Worm (Caenorhabditis elegans) whole organism, L1 larva: ENCODE measurements around the gene C05C8.7.

Source experiments
- C04F5.9 ChIP-seq: sonication (generic microtip); optimal IDR thresholded peaks from 2 replicates; lab custom pipeline; 2016; ENCODE audit warnings: missing genetic modification characterization, missing compliant biosample characterization
- C16A3.4 ChIP-seq: fragments of 150-350 bp; optimal IDR thresholded peaks from 2 replicates; lab custom pipeline; 2014; ENCODE audit warnings: missing biosample characterization, missing genetic modification characterization
- alr-1 ChIP-seq: fragments of 200-800 bp; sonication (Bioruptor generic); optimal IDR thresholded peaks from 2 replicates; lab custom pipeline; 2018; ENCODE audit warnings: borderline replicate concordance, mild to moderate bottlenecking, missing genetic modification characterization, missing compliant biosample characterization
- aly-2 ChIP-seq: fragments of 150-350 bp; optimal IDR thresholded peaks from 2 replicates; lab custom pipeline; 2014; ENCODE audit warnings: missing biosample characterization, missing genetic modification characterization
- ama-1 ChIP-seq: fragments of 150-350 bp; optimal IDR thresholded peaks from 2 replicates; lab custom pipeline; 2014
- blmp-1 ChIP-seq: fragments of 150-350 bp; optimal IDR thresholded peaks from 2 replicates; lab custom pipeline; 2014; ENCODE audit warnings: missing biosample characterization, missing genetic modification characterization
- ceh-8 ChIP-seq: fragments of 200-800 bp; sonication (Bioruptor generic); optimal IDR thresholded peaks from 2 replicates; lab custom pipeline; 2018; ENCODE audit warnings: mild to moderate bottlenecking, missing genetic modification characterization, moderate library complexity, missing compliant biosample characterization
- dsc-1 ChIP-seq: sonication (generic microtip); optimal IDR thresholded peaks from 2 replicates; lab custom pipeline; 2016; ENCODE audit warnings: mild to moderate bottlenecking, missing genetic modification characterization, missing compliant biosample characterization
- efl-1 ChIP-seq, 4 experiments: fragments of 150-350 bp; optimal IDR thresholded peaks in 3 of 4; peaks in 1 of 4; 1 replicate in 1 of 4; 2 replicates in 3 of 4; lab custom pipeline; 2014; ENCODE audit warnings: missing biosample characterization in 2 of 4, missing genetic modification characterization in 2 of 4, missing genetic modification reagents in 2 of 4
- efl-3 ChIP-seq: fragments of 200-800 bp; sonication (Bioruptor generic); optimal IDR thresholded peaks from 2 replicates; lab custom pipeline; 2018; ENCODE audit warnings: mild to moderate bottlenecking, missing genetic modification characterization, missing compliant biosample characterization
- fkh-10 ChIP-seq: sonication (generic microtip); optimal IDR thresholded peaks from 2 replicates; lab custom pipeline; 2017; ENCODE audit warnings: missing biosample characterization, missing genetic modification reagents, missing genetic modification characterization
- fkh-8 ChIP-seq: sonication (generic microtip); optimal IDR thresholded peaks from 2 replicates; lab custom pipeline; 2016; ENCODE audit warnings: mild to moderate bottlenecking, missing genetic modification characterization, missing compliant biosample characterization
- grh-1 ChIP-seq: fragments of 200-800 bp; sonication (Bioruptor generic); IDR thresholded peaks from 2 replicates; pipeline ENCODE4 v1.3.6; 2022; ENCODE audit warnings: missing genetic modification reagents, missing genetic modification characterization, missing compliant biosample characterization
- hlh-17 ChIP-seq: fragments of 200-800 bp; sonication (Bioruptor generic); optimal IDR thresholded peaks from 2 replicates; lab custom pipeline; 2018; ENCODE audit warnings: missing genetic modification characterization, mild to moderate bottlenecking, missing compliant biosample characterization, moderate library complexity, borderline replicate concordance
- jun-1 ChIP-seq: fragments of 150-350 bp; optimal IDR thresholded peaks from 2 replicates; lab custom pipeline; 2014; ENCODE audit warnings: missing biosample characterization, missing genetic modification reagents, missing genetic modification characterization
- lin-13 ChIP-seq: fragments of 150-350 bp; optimal IDR thresholded peaks from 2 replicates; lab custom pipeline; 2014; ENCODE audit warnings: missing biosample characterization, missing genetic modification reagents, missing genetic modification characterization
- lin-14 ChIP-seq: fragments of 200-800 bp; sonication (Bioruptor generic); optimal IDR thresholded peaks from 2 replicates; lab custom pipeline; 2018; ENCODE audit warnings: mild to moderate bottlenecking, missing genetic modification characterization, moderate library complexity, missing compliant biosample characterization
- lin-15B ChIP-seq: fragments of 150-350 bp; sonication (generic microtip); optimal IDR thresholded peaks from 3 replicates; lab custom pipeline; 2014; ENCODE audit warnings: missing biosample characterization, missing genetic modification characterization
- lin-39 ChIP-seq: fragments of 150-350 bp; optimal IDR thresholded peaks from 2 replicates; lab custom pipeline; 2014; ENCODE audit warnings: missing biosample characterization, missing genetic modification reagents, missing genetic modification characterization
- lir-3 ChIP-seq: sonication (generic microtip); optimal IDR thresholded peaks from 2 replicates; lab custom pipeline; 2016; ENCODE audit warnings: mild to moderate bottlenecking, missing genetic modification characterization, moderate library complexity, missing compliant biosample characterization; ENCODE audit not compliant: poor library complexity
- mab-9 ChIP-seq: fragments of 200-800 bp; sonication (Bioruptor generic); IDR thresholded peaks from 2 replicates; pipeline ENCODE4 v1.3.6; 2022; ENCODE audit warnings: missing genetic modification reagents, missing genetic modification characterization, missing compliant biosample characterization
- nhr-19 ChIP-seq: fragments of 200-800 bp; sonication (Bioruptor generic); conservative IDR thresholded peaks from 2 replicates; pipeline ENCODE4 v1.3.6; 2022; ENCODE audit warnings: missing genetic modification characterization, missing compliant biosample characterization
- nhr-47 ChIP-seq: sonication (generic microtip); optimal IDR thresholded peaks from 2 replicates; lab custom pipeline; 2016; ENCODE audit warnings: mild to moderate bottlenecking, missing genetic modification characterization, moderate library complexity, missing compliant biosample characterization
- nhr-77 ChIP-seq: fragments of 150-350 bp; optimal IDR thresholded peaks from 2 replicates; lab custom pipeline; 2014; ENCODE audit warnings: missing biosample characterization, missing genetic modification characterization
- nhr-85 ChIP-seq: sonication (generic microtip); peaks from one replicate; lab custom pipeline; 2016; ENCODE audit warnings: missing genetic modification characterization, inconsistent platforms, missing compliant biosample characterization
- nhr-90 ChIP-seq: sonication (generic microtip); optimal IDR thresholded peaks from 2 replicates; lab custom pipeline; 2016; ENCODE audit warnings: mild to moderate bottlenecking, missing genetic modification characterization, missing compliant biosample characterization; ENCODE audit not compliant: poor library complexity
- skn-1 ChIP-seq: fragments of 150-350 bp; optimal IDR thresholded peaks from 2 replicates; lab custom pipeline; 2014; ENCODE audit warnings: missing biosample characterization, missing genetic modification characterization
- sox-4 ChIP-seq: sonication (generic microtip); optimal IDR thresholded peaks from 2 replicates; lab custom pipeline; 2016; ENCODE audit warnings: missing genetic modification characterization, missing compliant biosample characterization
- tbx-2 ChIP-seq: sonication (generic microtip); optimal IDR thresholded peaks from 2 replicates; lab custom pipeline; 2016; ENCODE audit warnings: missing genetic modification characterization, missing compliant biosample characterization
- unc-30 ChIP-seq: sonication (generic microtip); optimal IDR thresholded peaks from 2 replicates; lab custom pipeline; 2017; ENCODE audit warnings: missing biosample characterization, missing genetic modification characterization
- unc-62 ChIP-seq: fragments of 150-350 bp; optimal IDR thresholded peaks from 2 replicates; lab custom pipeline; 2014; ENCODE audit warnings: missing biosample characterization, missing genetic modification reagents, missing genetic modification characterization
- unc-86 ChIP-seq: sonication (generic microtip); optimal IDR thresholded peaks from 2 replicates; lab custom pipeline; 2016; ENCODE audit warnings: missing genetic modification characterization, missing compliant biosample characterization
- vab-15 ChIP-seq: sonication (generic microtip); optimal IDR thresholded peaks from 2 replicates; lab custom pipeline; 2017; ENCODE audit warnings: missing genotype, mild to moderate bottlenecking, missing genetic modification characterization, missing compliant biosample characterization
- xbp-1 ChIP-seq: sonication (generic microtip); optimal IDR thresholded peaks from 2 replicates; lab custom pipeline; 2016; ENCODE audit warnings: missing genetic modification characterization, missing compliant biosample characterization
- zip-4 ChIP-seq: fragments of 200-800 bp; sonication (Bioruptor generic); optimal IDR thresholded peaks from 2 replicates; lab custom pipeline; 2018; ENCODE audit warnings: mild to moderate bottlenecking, missing genetic modification characterization, moderate library complexity, missing compliant biosample characterization
- ztf-11 ChIP-seq, 2 experiments: sonication (generic microtip); optimal IDR thresholded peaks; 2 replicates each; lab custom pipeline; 2016 to 2017; ENCODE audit warnings: missing genetic modification characterization in 2 of 2, missing biosample characterization in 1 of 2, missing compliant biosample characterization in 1 of 2

C05C8.7 gene

DNA sequence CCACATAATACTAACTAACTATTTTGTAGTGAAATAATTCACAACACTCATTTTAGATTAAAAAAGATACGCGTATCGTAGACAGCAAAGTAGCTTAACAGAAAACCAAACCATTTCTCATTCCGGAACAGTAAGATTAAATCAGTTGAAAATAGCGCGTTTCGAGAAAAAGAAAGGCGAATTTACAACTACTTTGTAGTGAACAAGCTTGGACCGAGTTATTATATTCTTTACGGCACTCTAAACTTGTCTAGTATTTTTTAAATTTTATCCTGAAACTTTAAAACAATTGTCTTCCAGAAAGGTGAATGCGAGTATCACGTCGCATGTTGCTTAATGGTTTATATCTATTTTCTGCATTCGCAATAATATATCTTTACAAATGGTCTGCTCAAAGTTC, 32.2 kb upstream of the C05C8.7 start, which contains the start of gene C13A2.4:
C13A2.4 (plus strand) TSS at position 301 of the 400 bp plus-strand sequence.
- no peak for TF ChIP-seq efl-1 (optimal IDR thresholded peaks at IDR 0.05; lab: Kevin White, UChicago)
- peak in 1 of 2 experiments; percentile 23 for TF ChIP-seq efl-1 (GFP tag; optimal IDR thresholded peaks at IDR 0.05 in 1 of 2; lab: Kevin White, UChicago)
- no peak for TF ChIP-seq alr-1
- TF ChIP-seq, all 84 proteins: peak for 1

DNA sequence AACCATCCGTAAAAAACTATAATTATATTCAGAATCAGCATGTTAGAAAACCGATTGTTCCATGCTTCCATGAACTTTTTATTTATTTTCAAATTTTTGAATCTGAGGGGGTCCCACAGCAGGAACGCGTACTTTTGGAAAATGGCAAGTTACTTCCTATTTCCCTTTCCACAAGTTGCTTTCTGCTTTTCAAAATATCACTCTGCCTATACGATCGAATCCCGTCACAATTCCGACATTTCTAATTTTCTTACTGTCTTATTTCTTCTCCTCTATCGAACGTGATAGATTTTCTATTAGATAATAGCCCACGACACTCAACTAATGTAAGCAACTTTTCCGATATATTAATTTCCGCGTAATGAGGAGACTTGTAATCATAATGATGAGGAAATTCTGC, 28.6 kb upstream of the C05C8.7 start, which contains the start of gene C13A2.5:
C13A2.5 (plus strand) TSS at position 301 of the 400 bp plus-strand sequence.
- no peak for TF ChIP-seq ceh-8
- TF ChIP-seq tbx-2, result no peak
- TF ChIP-seq hlh-17 (GFP tag; lab: Kevin White, UChicago), result no peak
- no peak for TF ChIP-seq nhr-85
- TF ChIP-seq zip-4 (GFP tag; lab: Kevin White, UChicago), result no peak
- no peak for TF ChIP-seq nhr-19 (GFP tag; lab: Robert Waterston, UW)
- no peak for TF ChIP-seq nhr-77 (tag; lab: Kevin White, UChicago)
- TF ChIP-seq sox-4 (tag; lab: Kevin White, UChicago), result no peak
- no peak for TF ChIP-seq grh-1 (GFP tag; lab: Robert Waterston, UW)
- TF ChIP-seq lir-3 (tag; lab: Kevin White, UChicago), result no peak
- no peak for TF ChIP-seq nhr-47 (tag; lab: Kevin White, UChicago)
- no peak for TF ChIP-seq mab-9
- no peak for TF ChIP-seq lin-13 (GFP tag; lab: Kevin White, UChicago)
- no peak for TF ChIP-seq skn-1 (tag; lab: Kevin White, UChicago)
- no peak for TF ChIP-seq blmp-1
- TF ChIP-seq efl-3 (GFP tag; lab: Kevin White, UChicago), result no peak
- TF ChIP-seq C04F5.9 (tag; lab: Kevin White, UChicago), result no peak
- TF ChIP-seq, all 84 proteins: peak for 0

DNA sequence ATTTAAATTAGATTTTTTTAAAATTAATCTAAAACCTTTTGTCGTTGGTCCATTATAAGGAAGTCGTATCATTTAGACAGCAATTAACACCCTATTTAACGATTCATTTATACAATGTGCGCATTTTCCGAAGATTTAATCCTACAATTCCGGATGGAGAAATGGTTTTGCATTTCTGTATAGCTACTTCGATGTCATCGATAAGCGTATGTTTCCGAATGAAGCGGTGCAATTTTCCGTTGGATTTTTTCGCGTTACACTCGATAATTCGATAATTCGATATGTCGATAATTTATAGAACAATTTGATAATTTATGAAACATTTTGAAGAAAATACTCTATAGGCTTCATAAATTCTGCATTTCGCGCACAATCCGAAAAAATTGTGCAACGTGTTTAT, 28.1 kb upstream of the C05C8.7 start, which contains the start of gene C13A2.10:
C13A2.10 (minus strand) TSS at position 101 of the 400 bp plus-strand sequence.
- TF ChIP-seq C16A3.4 (tag; lab: Kevin White, UChicago), result no peak
- TF ChIP-seq fkh-10 (GFP tag; lab: Kevin White, UChicago), result no peak
- no peak for TF ChIP-seq unc-30 (tag; lab: Kevin White, UChicago)
- TF ChIP-seq unc-86, result no peak
- TF ChIP-seq lin-39, result no peak
- TF ChIP-seq dsc-1, result no peak

DNA sequence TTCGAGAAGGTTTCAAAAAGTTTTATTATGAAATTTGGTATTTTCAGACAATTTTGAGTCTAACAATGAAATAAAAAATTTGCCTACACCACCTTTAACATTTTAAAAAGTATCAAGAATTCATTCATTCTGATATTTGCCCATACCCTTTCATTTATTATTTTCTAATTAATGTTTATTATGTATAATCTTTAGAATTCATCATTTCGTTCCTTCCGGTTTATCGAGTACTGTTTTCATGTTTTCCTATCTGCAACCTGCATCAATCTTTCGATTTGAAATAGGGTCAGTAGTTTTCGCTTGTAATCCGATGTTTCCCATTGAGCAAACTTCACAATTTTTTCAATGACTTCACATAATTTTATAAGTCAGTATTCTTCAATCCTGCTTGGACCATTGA, 22.5 kb upstream of the C05C8.7 start, which contains the start of gene C13A2.6:
C13A2.6 (plus strand) TSS at position 301 of the 400 bp plus-strand sequence.
- no peak for TF ChIP-seq sox-4 (tag; lab: Kevin White, UChicago)
- TF ChIP-seq lin-14 (GFP tag; lab: Kevin White, UChicago), result no peak
- TF ChIP-seq fkh-8 (tag; lab: Kevin White, UChicago), result no peak
- TF ChIP-seq C04F5.9 (tag; lab: Kevin White, UChicago), result no peak
- TF ChIP-seq unc-62, result no peak
- TF ChIP-seq vab-15, result no peak
- TF ChIP-seq ama-1 (lab: Kevin White, UChicago), result no peak
- TF ChIP-seq aly-2 (tag; lab: Kevin White, UChicago), result no peak
- no peak for TF ChIP-seq ztf-11 (tag; optimal IDR thresholded peaks at IDR 0.05; lab: Kevin White, UChicago)
- TF ChIP-seq efl-3 (GFP tag; lab: Kevin White, UChicago), result no peak
- no peak for TF ChIP-seq xbp-1 (tag; lab: Kevin White, UChicago)
- TF ChIP-seq lin-15B (tag; lab: Kevin White, UChicago), result no peak
- no peak for TF ChIP-seq unc-86
- no peak for TF ChIP-seq jun-1 (tag; lab: Kevin White, UChicago)
- no peak for TF ChIP-seq nhr-47 (tag; lab: Kevin White, UChicago)
- no peak for TF ChIP-seq nhr-90 (tag; lab: Kevin White, UChicago)
